Worm (Caenorhabditis elegans) whole organism, L1 larva: ENCODE results near the gene lgc-15.

Experiments
- ces-1 ChIP-seq: fragments of 150-350 bp; optimal IDR thresholded peaks from 2 replicates; lab custom pipeline; 2014; ENCODE audit warnings: missing biosample characterization, missing genetic modification reagents, missing genetic modification characterization
- lsy-2 ChIP-seq, 2 experiments: fragments of 150-350 bp; optimal IDR thresholded peaks; 2 replicates each; lab custom pipeline; 2014; ENCODE audit warnings: missing biosample characterization in 2 of 2, missing genetic modification characterization in 2 of 2
- mdl-1 ChIP-seq, 2 experiments: fragments of 150-350 bp; optimal IDR thresholded peaks; 2 replicates each; lab custom pipeline; 2014 to 2017; ENCODE audit warnings: missing biosample characterization in 2 of 2, missing genetic modification characterization in 2 of 2, inconsistent platforms in 1 of 2

- TF ChIP-seq mdl-1 (tag; optimal IDR thresholded peaks at IDR 0.05; lab: Kevin White, UChicago), result no peak
- peak in 1 of 2 experiments; percentile 2 for TF ChIP-seq lsy-2 (tag; optimal IDR thresholded peaks at IDR 0.05; lab: Kevin White, UChicago)
- no peak for TF ChIP-seq ces-1 (GFP tag; lab: Kevin White, UChicago)
Observed at ce11 chrX:12080581-12081162, 33.5 kb upstream of the lgc-15 start.
